Fruit fly (Drosophila melanogaster): ENCODE data around the gene Tbc1d15-17.

Tbc1d15-17 gene

DNA sequence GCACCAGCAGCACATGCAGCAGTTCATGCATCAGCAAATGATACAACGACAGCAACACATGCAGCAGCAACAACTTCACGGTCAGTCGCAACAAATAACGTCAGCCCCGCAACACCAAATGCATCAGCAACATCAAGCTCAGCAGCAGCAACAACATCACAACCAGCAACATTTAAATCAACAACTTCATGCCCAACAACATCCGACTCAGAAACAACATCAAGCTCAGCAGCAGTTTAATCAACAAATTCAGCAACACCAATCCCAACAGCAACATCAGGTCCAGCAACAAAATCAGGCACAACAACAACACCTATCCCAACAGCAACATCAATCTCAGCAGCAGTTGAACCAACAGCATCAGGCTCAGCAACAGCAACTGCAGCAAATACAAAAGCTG lies 11.3 kb upstream of the Tbc1d15-17 start:
- TF ChIP-seq CG10348 (GFP tag; IDR thresholded peaks at IDR 0.05) (no peak), CG8159 (tag; optimal IDR thresholded peaks at IDR 0.05) (no peak), CG8301 (tag; optimal IDR thresholded peaks at IDR 0.05) (no peak), rn (GFP tag; IDR thresholded peaks at IDR 0.05) (no peak), EcR (GFP tag; optimal IDR thresholded peaks at IDR 0.05) (no peak), CG4496 (GFP tag; IDR thresholded peaks at IDR 0.05) (no peak), Ets98B (GFP tag; IDR thresholded peaks at IDR 0.05) (no peak), CG17806 (tag; optimal IDR thresholded peaks at IDR 0.05) (no peak), gl (tag; optimal IDR thresholded peaks at IDR 0.05) (no peak), CG9948 (tag; optimal IDR thresholded peaks at IDR 0.05) (no peak), Pif1A (GFP tag; optimal IDR thresholded peaks at IDR 0.05) (no peak), CG13204 (GFP tag; optimal IDR thresholded peaks at IDR 0.05) (no peak), CG12605 (GFP tag; IDR thresholded peaks at IDR 0.05) (no peak), CG32121 (GFP tag; IDR thresholded peaks at IDR 0.05) (no peak)

- TF ChIP-seq D1 (tag; optimal IDR thresholded peaks at IDR 0.05), result no peak
- TF ChIP-seq CG32121 (GFP tag; IDR thresholded peaks at IDR 0.05), result no peak
- no peak for TF ChIP-seq CG8159 (tag; optimal IDR thresholded peaks at IDR 0.05)
- TF ChIP-seq Pif1B (GFP tag; optimal IDR thresholded peaks at IDR 0.05), result no peak
- TF ChIP-seq Ets98B (GFP tag; IDR thresholded peaks at IDR 0.05), result no peak
- no peak for TF ChIP-seq CG12605 (GFP tag; IDR thresholded peaks at IDR 0.05)
- TF ChIP-seq CG34367 (tag; optimal IDR thresholded peaks at IDR 0.05), result no peak
- peak; percentile 11 for TF ChIP-seq CG15710 (tag; optimal IDR thresholded peaks at IDR 0.05)
- no peak for TF ChIP-seq fd96Ca (GFP tag; IDR thresholded peaks at IDR 0.05)
- TF ChIP-seq rn (GFP tag; IDR thresholded peaks at IDR 0.05), result no peak
- TF ChIP-seq CG10348 (GFP tag; IDR thresholded peaks at IDR 0.05), result no peak
- no peak for TF ChIP-seq gl (tag; optimal IDR thresholded peaks at IDR 0.05)
- no peak for TF ChIP-seq Snoo (tag; optimal IDR thresholded peaks at IDR 0.05)
- TF ChIP-seq CG17806 (tag; optimal IDR thresholded peaks at IDR 0.05), result peak; percentile 9
- no peak for TF ChIP-seq CG4496 (GFP tag; IDR thresholded peaks at IDR 0.05)
- TF ChIP-seq Pif1A (GFP tag; optimal IDR thresholded peaks at IDR 0.05), result no peak
- TF ChIP-seq EcR (GFP tag; optimal IDR thresholded peaks at IDR 0.05), result no peak
Measured at dm6 chr2L:203529-204127, 3.4 kb upstream of the Tbc1d15-17 start, which contains the start of gene mRpL10. Gene mRpL10, plus strand, starts transcription at chr2L:203779.

- no peak for TF ChIP-seq CG34367 (tag; optimal IDR thresholded peaks at IDR 0.05)
- no peak for TF ChIP-seq CG12605 (GFP tag; IDR thresholded peaks at IDR 0.05)
- TF ChIP-seq gl (tag; optimal IDR thresholded peaks at IDR 0.05), result no peak
- no peak for TF ChIP-seq CG8301 (tag; optimal IDR thresholded peaks at IDR 0.05)
- no peak for TF ChIP-seq EcR (GFP tag; optimal IDR thresholded peaks at IDR 0.05)
- TF ChIP-seq CG10348 (GFP tag; IDR thresholded peaks at IDR 0.05), result no peak
- TF ChIP-seq CG4496 (GFP tag; IDR thresholded peaks at IDR 0.05), result no peak
- TF ChIP-seq CG9948 (tag; optimal IDR thresholded peaks at IDR 0.05), result no peak
- TF ChIP-seq D1 (tag; optimal IDR thresholded peaks at IDR 0.05), result no peak
- TF ChIP-seq Pif1B (GFP tag; optimal IDR thresholded peaks at IDR 0.05), result no peak
- no peak for TF ChIP-seq CG17806 (tag; optimal IDR thresholded peaks at IDR 0.05)
- no peak for TF ChIP-seq CG32121 (GFP tag; IDR thresholded peaks at IDR 0.05)
- TF ChIP-seq CG8159 (tag; optimal IDR thresholded peaks at IDR 0.05), result no peak
Measured at dm6 chr2L:204557-204956, 2.4 kb upstream of the Tbc1d15-17 start.

DNA sequence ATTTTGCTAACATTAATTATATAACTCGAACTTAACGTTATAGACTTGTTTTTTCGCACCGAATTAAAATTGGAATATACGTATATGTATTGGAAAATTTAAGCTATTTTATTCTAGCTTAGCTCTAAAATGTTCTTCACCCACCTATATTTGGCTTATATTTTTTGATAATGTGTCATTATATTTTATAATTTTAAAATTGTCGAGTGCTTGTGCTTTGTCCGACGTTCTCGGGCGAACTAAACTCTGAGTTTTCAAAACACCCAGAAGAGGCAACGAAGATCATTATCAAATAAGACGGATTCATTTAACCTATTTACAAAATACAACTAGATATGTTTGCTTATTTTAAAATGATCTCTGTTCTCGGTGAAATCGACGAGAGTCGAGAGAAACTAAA lies 423 bp upstream of the Tbc1d15-17 start:
- no peak for TF ChIP-seq CG13204 (GFP tag; optimal IDR thresholded peaks at IDR 0.05)
- no peak for TF ChIP-seq D1 (tag; optimal IDR thresholded peaks at IDR 0.05)
- no peak for TF ChIP-seq CG12605 (GFP tag; IDR thresholded peaks at IDR 0.05)
- no peak for TF ChIP-seq Ets98B (GFP tag; IDR thresholded peaks at IDR 0.05)
- TF ChIP-seq CG14655 (GFP tag; optimal IDR thresholded peaks at IDR 0.05), result no peak
- no peak for TF ChIP-seq Pif1B (GFP tag; optimal IDR thresholded peaks at IDR 0.05)
- TF ChIP-seq rn (GFP tag; IDR thresholded peaks at IDR 0.05), result no peak
- TF ChIP-seq CG17806 (tag; optimal IDR thresholded peaks at IDR 0.05), result no peak
- TF ChIP-seq CG10348 (GFP tag; IDR thresholded peaks at IDR 0.05), result no peak
- no peak for TF ChIP-seq Pif1A (GFP tag; optimal IDR thresholded peaks at IDR 0.05)

dm6 chr2L:219441-220033 lies 12.6 kb downstream of the Tbc1d15-17 start:
- TF ChIP-seq CG17806 (tag; optimal IDR thresholded peaks at IDR 0.05), result no peak
- no peak for TF ChIP-seq CG13204 (GFP tag; optimal IDR thresholded peaks at IDR 0.05)
- no peak for TF ChIP-seq CG12605 (GFP tag; IDR thresholded peaks at IDR 0.05)
- TF ChIP-seq CG14655 (GFP tag; optimal IDR thresholded peaks at IDR 0.05), result no peak
- no peak for TF ChIP-seq EcR (GFP tag; optimal IDR thresholded peaks at IDR 0.05)
- no peak for TF ChIP-seq CG8159 (tag; optimal IDR thresholded peaks at IDR 0.05)
- no peak for TF ChIP-seq D1 (tag; optimal IDR thresholded peaks at IDR 0.05)
- TF ChIP-seq Pif1B (GFP tag; optimal IDR thresholded peaks at IDR 0.05), result no peak
- no peak for TF ChIP-seq Snoo (tag; optimal IDR thresholded peaks at IDR 0.05)
- no peak for TF ChIP-seq Ets98B (GFP tag; IDR thresholded peaks at IDR 0.05)
- no peak for TF ChIP-seq Pif1A (GFP tag; optimal IDR thresholded peaks at IDR 0.05)
- no peak for TF ChIP-seq CG34367 (tag; optimal IDR thresholded peaks at IDR 0.05)
- TF ChIP-seq CG4496 (GFP tag; IDR thresholded peaks at IDR 0.05), result no peak
- no peak for TF ChIP-seq CG8301 (tag; optimal IDR thresholded peaks at IDR 0.05)
- TF ChIP-seq CG9948 (tag; optimal IDR thresholded peaks at IDR 0.05), result no peak
- no peak for TF ChIP-seq CG10348 (GFP tag; IDR thresholded peaks at IDR 0.05)
- TF ChIP-seq CG32121 (GFP tag; IDR thresholded peaks at IDR 0.05), result no peak

- no peak for TF ChIP-seq D1 (tag; optimal IDR thresholded peaks at IDR 0.05)
- no peak for TF ChIP-seq gl (tag; optimal IDR thresholded peaks at IDR 0.05)
- TF ChIP-seq CG12605 (GFP tag; IDR thresholded peaks at IDR 0.05), result peak; percentile 37; the same call in 1 of the 2 replicates
- TF ChIP-seq Pif1A (GFP tag; optimal IDR thresholded peaks at IDR 0.05), result no peak
- TF ChIP-seq CG4496 (GFP tag; IDR thresholded peaks at IDR 0.05), result peak; percentile 28; the same call in 1 of the 3 replicates
- TF ChIP-seq CG13204 (GFP tag; optimal IDR thresholded peaks at IDR 0.05), result no peak
- 0 out of 2 replicates have a peak, but pooled peaks have one; percentile 16 for TF ChIP-seq CG10348 (GFP tag; IDR thresholded peaks at IDR 0.05)
- TF ChIP-seq Snoo (tag; optimal IDR thresholded peaks at IDR 0.05), result no peak
Measured at dm6 chr2L:220509-220908, 13.5 kb downstream of the Tbc1d15-17 start.
